Fruit fly (Drosophila melanogaster): ENCODE measurements around the gene CG6073.

The CG6073 gene

DNA sequence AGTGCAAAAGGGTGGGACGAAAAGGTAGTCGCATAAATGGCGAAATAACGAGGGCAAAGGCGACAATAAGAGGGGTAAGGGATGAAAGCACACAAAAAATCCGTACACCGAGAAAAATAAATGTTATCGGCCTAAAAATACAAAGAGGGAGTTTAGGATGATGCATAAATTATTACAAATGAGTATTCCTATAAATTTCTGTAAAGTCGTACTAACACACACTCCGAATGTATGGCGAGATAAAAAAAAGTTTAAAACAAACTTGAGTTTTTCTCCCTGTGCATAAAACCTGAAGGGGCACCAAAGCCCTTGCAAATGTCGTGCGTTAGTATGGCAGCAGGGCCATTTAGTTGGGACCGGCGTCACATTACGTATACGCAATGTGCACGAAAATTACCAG is 16.6 kb downstream of the CG6073 start (continued):
- TF ChIP-seq CG4424 (GFP tag; optimal IDR thresholded peaks at IDR 0.05) (peak; percentile 43), lbe (GFP tag; optimal IDR thresholded peaks at IDR 0.05) (no peak), BtbVII (GFP tag; optimal IDR thresholded peaks at IDR 0.05) (peak; percentile 60), HmgZ (tag; optimal IDR thresholded peaks at IDR 0.05) (no peak), HLH54F (GFP tag; optimal IDR thresholded peaks at IDR 0.05) (no peak), cad (GFP tag; optimal IDR thresholded peaks at IDR 0.05) (no peak), Bteb2 (GFP tag; optimal IDR thresholded peaks at IDR 0.05) (no peak), peb (GFP tag; IDR thresholded peaks at IDR 0.05) (no peak), CG2202 (tag; optimal IDR thresholded peaks at IDR 0.05) (no peak), CG17359 (tag; optimal IDR thresholded peaks at IDR 0.05) (peak; percentile 69), CG15514 (GFP tag; optimal IDR thresholded peaks at IDR 0.05) (peak; percentile 65), pzg (GFP tag; optimal IDR thresholded peaks at IDR 0.05) (no peak), jigr1 (GFP tag; IDR thresholded peaks at IDR 0.05) (no peak), kay (GFP tag; optimal IDR thresholded peaks at IDR 0.05) (no peak), dmrt99B (tag; optimal IDR thresholded peaks at IDR 0.05) (peak; percentile 76), B-H1 (GFP tag; IDR thresholded peaks at IDR 0.05) (no peak; the same call in 2 of the 3 replicates), CG12769 (tag; optimal IDR thresholded peaks at IDR 0.05) (peak; percentile 15), CG9437 (GFP tag; optimal IDR thresholded peaks at IDR 0.05) (peak; percentile 17), CG3163 (GFP tag; optimal IDR thresholded peaks at IDR 0.05) (no peak), CG31441 (GFP tag; IDR thresholded peaks at IDR 0.05) (peak; percentile 63), Meics (GFP tag; optimal IDR thresholded peaks at IDR 0.05) (peak; percentile 79), disco-r (GFP tag; optimal IDR thresholded peaks at IDR 0.05) (no peak), Dref (GFP tag; IDR thresholded peaks at IDR 0.05) (no peak), ftz-f1 (GFP tag; optimal IDR thresholded peaks at IDR 0.05) (no peak), Dad (GFP tag; optimal IDR thresholded peaks at IDR 0.05) (peak; percentile 28), CG11247 (GFP tag; IDR thresholded peaks at IDR 0.05) (0 out of 2 replicates have a peak, but pooled peaks have one; percentile 60), CG18476 (GFP tag; optimal IDR thresholded peaks at IDR 0.05) (peak; percentile 27), CG3281 (GFP tag; optimal IDR thresholded peaks at IDR 0.05) (peak; percentile 74), CG7372 (GFP tag; IDR thresholded peaks at IDR 0.05) (peak; percentile 58), CG7786 (GFP tag; optimal IDR thresholded peaks at IDR 0.05) (peak; percentile 10), CG6272 (GFP tag; IDR thresholded peaks at IDR 0.05) (peak; percentile 55), CG2875 (GFP tag; optimal IDR thresholded peaks at IDR 0.05) (no peak), NC2α (GFP tag; optimal IDR thresholded peaks at IDR 0.05) (no peak), Oli (tag; optimal IDR thresholded peaks at IDR 0.05) (peak; percentile 33), chif (GFP tag; optimal IDR thresholded peaks at IDR 0.05) (no peak), CG15269 (tag; optimal IDR thresholded peaks at IDR 0.05) (peak; percentile 54)

- TF ChIP-seq fd102C (GFP tag; optimal IDR thresholded peaks at IDR 0.05) (no peak), CG9437 (GFP tag; optimal IDR thresholded peaks at IDR 0.05) (peak; percentile 46), abd-A (tag; optimal IDR thresholded peaks at IDR 0.05) (peak; percentile 34), CG6765 (GFP tag; optimal IDR thresholded peaks at IDR 0.05) (no peak), Ada2b (GFP tag; IDR thresholded peaks at IDR 0.05) (no peak), Adf1 (GFP tag; IDR thresholded peaks at IDR 0.05) (peak; percentile 58), wek (GFP tag; optimal IDR thresholded peaks at IDR 0.05) (no peak), CG30431 (GFP tag; optimal IDR thresholded peaks at IDR 0.05) (no peak), CG18599 (GFP tag; optimal IDR thresholded peaks at IDR 0.05) (peak; percentile 0), CG8924 (tag; optimal IDR thresholded peaks at IDR 0.05) (no peak), CG3726 (GFP tag; IDR thresholded peaks at IDR 0.05) (no peak), Jarid2 (GFP tag; optimal IDR thresholded peaks at IDR 0.05) (peak; percentile 51), Deaf1 (tag; optimal IDR thresholded peaks at IDR 0.05) (peak; percentile 80), HmgZ (tag; optimal IDR thresholded peaks at IDR 0.05) (no peak), CG17912 (GFP tag; optimal IDR thresholded peaks at IDR 0.05) (no peak), CG10209 (GFP tag; optimal IDR thresholded peaks at IDR 0.05) (no peak), rib (GFP tag; IDR thresholded peaks at IDR 0.05) (no peak), CG12391 (tag; optimal IDR thresholded peaks at IDR 0.05) (no peak), ewg (GFP tag; optimal IDR thresholded peaks at IDR 0.05) (peak; percentile 74)
Observed at dm6 chr3R:26170644-26171043, 18.0 kb downstream of the CG6073 start, which contains the start of gene CG31323. Gene CG31323 (plus strand): TSS chr3R:26170847.
